Fruit fly (Drosophila melanogaster) S2 (cell line): ENCODE data around the gene CG13086.

Experiments
- CG8478 ChIP-seq: fragments of >200 bp; optimal IDR thresholded peaks from 2 replicates; lab custom pipeline; 2018
- CTCF ChIP-seq, 2 experiments: fragments of >200 bp; optimal IDR thresholded peaks; 2 replicates each; lab custom pipeline; 2018

- TF ChIP-seq CTCF (optimal IDR thresholded peaks at IDR 0.05; lab: Kevin White, UChicago) (no peak), CG8478 (lab: Kevin White, UChicago) (no peak)
Measured at dm6 chr2L:19362734-19363363, 1.3 kb upstream of the CG13086 start, which contains the start of gene dnt.
